Fruit fly (Drosophila melanogaster): ENCODE data around the gene Gabat.
A peak's percentile ranks its signal among the peaks of the same experiment; 100 is the strongest.

The Gabat gene

DNA sequence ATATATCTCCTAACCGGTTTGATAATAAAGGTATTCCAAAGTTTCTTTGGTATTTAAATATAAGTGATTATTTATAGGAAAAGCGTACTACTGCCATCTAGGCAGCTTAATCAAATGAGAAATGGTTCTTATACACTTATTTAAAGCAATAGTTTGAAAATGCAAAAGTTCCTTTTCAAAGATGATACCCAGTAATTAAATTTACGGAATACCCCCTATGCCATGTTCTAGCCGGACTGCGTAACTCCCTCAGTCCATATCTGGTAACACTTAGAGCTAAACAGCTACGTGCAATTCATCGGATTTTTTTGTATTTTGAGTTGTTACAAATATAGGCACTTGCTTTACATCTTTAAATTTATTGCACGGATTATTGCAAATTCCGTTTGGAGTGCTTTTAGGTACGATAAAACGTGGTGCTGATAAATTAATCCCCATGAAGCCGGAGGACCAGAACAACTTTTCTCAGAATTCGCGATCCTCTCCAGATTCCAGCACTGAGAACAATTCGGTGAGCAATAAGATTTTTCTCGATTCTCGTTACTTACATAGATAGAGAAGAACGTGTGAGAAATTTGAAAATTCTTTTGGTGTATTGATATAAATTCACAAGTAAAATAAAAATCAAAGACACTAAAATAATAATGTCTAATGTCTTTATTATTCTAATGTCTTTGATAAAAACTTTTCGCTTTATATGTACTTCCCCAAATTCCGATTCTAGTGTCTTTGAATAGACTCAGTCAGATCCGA is 2.2 kb upstream of the Gabat start, which contains the start of gene CG7668 (continued):
- TF ChIP-seq CG11398 (GFP tag; optimal IDR thresholded peaks at IDR 0.05), result peak; percentile 69
- TF ChIP-seq CG9797 (GFP tag; optimal IDR thresholded peaks at IDR 0.05), result peak; percentile 63
- TF ChIP-seq CG30403 (GFP tag; optimal IDR thresholded peaks at IDR 0.05), result peak; percentile 90
- TF ChIP-seq B-H1 (GFP tag; IDR thresholded peaks at IDR 0.05), result peak; percentile 84; the same call in 1 of the 3 replicates
- peak; percentile 89 for TF ChIP-seq Oli (tag; optimal IDR thresholded peaks at IDR 0.05)
- peak; percentile 92 for TF ChIP-seq HmgZ (tag; optimal IDR thresholded peaks at IDR 0.05)
- TF ChIP-seq HLHmδ (GFP tag; optimal IDR thresholded peaks at IDR 0.05), result no peak
- TF ChIP-seq zfh1 (GFP tag; IDR thresholded peaks at IDR 0.05), result peak; percentile 94
- peak; percentile 64 for TF ChIP-seq sd (tag; optimal IDR thresholded peaks at IDR 0.05)
- TF ChIP-seq CG10274 (GFP tag; optimal IDR thresholded peaks at IDR 0.05), result peak; percentile 47
- peak; percentile 97; the same call in 2 of the 3 replicates for TF ChIP-seq ci (GFP tag; IDR thresholded peaks at IDR 0.05)
- peak; percentile 53 for TF ChIP-seq CG10565 (GFP tag; optimal IDR thresholded peaks at IDR 0.05)
- peak; percentile 87 for TF ChIP-seq CrebB (tag; optimal IDR thresholded peaks at IDR 0.05)
- TF ChIP-seq HHEX (GFP tag; optimal IDR thresholded peaks at IDR 0.05), result peak; percentile 88
- TF ChIP-seq CG31441 (GFP tag; IDR thresholded peaks at IDR 0.05), result peak; percentile 94
- TF ChIP-seq Taf1 (GFP tag; IDR thresholded peaks at IDR 0.05), result peak; percentile 81; the same call in 1 of the 2 replicates
- TF ChIP-seq Spps (tag; optimal IDR thresholded peaks at IDR 0.05), result peak; percentile 82
- no peak for TF ChIP-seq CG3726 (GFP tag; IDR thresholded peaks at IDR 0.05)
- peak; percentile 90 for TF ChIP-seq Drgx (GFP tag; IDR thresholded peaks at IDR 0.05)
- peak; percentile 91 for TF ChIP-seq Meics (GFP tag; optimal IDR thresholded peaks at IDR 0.05)
- peak; percentile 75 for TF ChIP-seq CG18011 (GFP tag; optimal IDR thresholded peaks at IDR 0.05)
- TF ChIP-seq CG18599 (GFP tag; optimal IDR thresholded peaks at IDR 0.05), result peak; percentile 93
- peak; percentile 63 for TF ChIP-seq Myb (GFP tag; optimal IDR thresholded peaks at IDR 0.05)
- peak; percentile 84 for TF ChIP-seq CHES-1-like (GFP tag; optimal IDR thresholded peaks at IDR 0.05)
- peak; percentile 88 for TF ChIP-seq sens-2 (GFP tag; IDR thresholded peaks at IDR 0.05)
- no peak; the same call in 1 of the 2 replicates for TF ChIP-seq toy (GFP tag; IDR thresholded peaks at IDR 0.05)
- TF ChIP-seq CG13123 (GFP tag; optimal IDR thresholded peaks at IDR 0.05), result peak; percentile 81
- peak; percentile 71 for TF ChIP-seq Fer2 (tag; optimal IDR thresholded peaks at IDR 0.05)
- TF ChIP-seq Mes4 (GFP tag; optimal IDR thresholded peaks at IDR 0.05), result peak; percentile 79
- peak; percentile 77 for TF ChIP-seq Aef1 (GFP tag; IDR thresholded peaks at IDR 0.05)
- peak; percentile 99 for TF ChIP-seq sens (GFP tag)
- no peak for TF ChIP-seq Optix (GFP tag; IDR thresholded peaks at IDR 0.05)
- TF ChIP-seq CG8281 (tag; optimal IDR thresholded peaks at IDR 0.05), result peak; percentile 76
- TF ChIP-seq slou (GFP tag; optimal IDR thresholded peaks at IDR 0.05), result peak; percentile 69
- peak; percentile 85 for TF ChIP-seq CG7271 (tag; optimal IDR thresholded peaks at IDR 0.05)
- peak; percentile 57 for TF ChIP-seq CG9876 (GFP tag; optimal IDR thresholded peaks at IDR 0.05)
- peak; percentile 71 for TF ChIP-seq Hmx (GFP tag; optimal IDR thresholded peaks at IDR 0.05)
- TF ChIP-seq CG11247 (GFP tag; IDR thresholded peaks at IDR 0.05), result peak; percentile 77; the same call in 1 of the 2 replicates
- TF ChIP-seq Abd-B (GFP tag; optimal IDR thresholded peaks at IDR 0.05), result no peak
- TF ChIP-seq CG43689 (GFP tag; IDR thresholded peaks at IDR 0.05), result no peak
- peak; percentile 85 for TF ChIP-seq CG1529 (GFP tag; optimal IDR thresholded peaks at IDR 0.05)
- peak; percentile 50; the same call in 1 of the 2 replicates for TF ChIP-seq Ravus (GFP tag; IDR thresholded peaks at IDR 0.05)
- peak; percentile 84 for TF ChIP-seq CG10654 (GFP tag; optimal IDR thresholded peaks at IDR 0.05)
- peak; percentile 80 for TF ChIP-seq HLH54F (GFP tag; optimal IDR thresholded peaks at IDR 0.05)
- TF ChIP-seq Dek (tag; optimal IDR thresholded peaks at IDR 0.05), result peak; percentile 88
- peak; percentile 88 for TF ChIP-seq gro (GFP tag; optimal IDR thresholded peaks at IDR 0.05)
- peak; percentile 74 for TF ChIP-seq NK7.1 (GFP tag; optimal IDR thresholded peaks at IDR 0.05)
- TF ChIP-seq yki (optimal IDR thresholded peaks at IDR 0.05), result no peak
- no peak for TF ChIP-seq chinmo (GFP tag; IDR thresholded peaks at IDR 0.05; ENCODE audit: partially characterized antibody)
- peak; percentile 88 for TF ChIP-seq CG16863 (GFP tag; optimal IDR thresholded peaks at IDR 0.05)
